Fruit fly (Drosophila melanogaster): ENCODE data around the gene fid.

fid gene

DNA sequence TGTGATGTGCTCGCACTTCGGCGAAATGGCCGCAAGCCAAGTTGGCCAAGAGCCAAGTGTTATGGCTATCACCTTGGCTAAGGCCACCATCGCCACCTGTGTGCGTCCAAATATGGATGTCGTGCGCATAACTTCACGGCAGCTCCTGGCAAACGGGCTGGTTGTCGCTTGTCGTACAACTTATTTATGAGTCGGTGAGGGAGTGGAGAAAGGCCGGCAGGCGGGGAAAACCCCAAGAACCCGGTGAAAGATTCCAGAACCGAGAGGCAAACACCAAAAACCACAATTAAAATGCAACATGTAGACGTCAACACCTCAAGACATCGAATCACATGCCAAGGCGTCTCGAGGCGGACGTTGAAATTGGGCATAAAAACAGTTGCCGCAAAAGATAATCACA lies 42.4 kb downstream of the fid start:
- peak; percentile 13 for TF ChIP-seq pros (GFP tag; optimal IDR thresholded peaks at IDR 0.05)
- TF ChIP-seq CG17385 (GFP tag; optimal IDR thresholded peaks at IDR 0.05) = no peak
- peak; percentile 53 for TF ChIP-seq kni (GFP tag; optimal IDR thresholded peaks at IDR 0.05)
- peak; percentile 14 for TF ChIP-seq HLHmδ (GFP tag; optimal IDR thresholded peaks at IDR 0.05)
- no peak for TF ChIP-seq Atf3 (GFP tag; optimal IDR thresholded peaks at IDR 0.05)
- no peak for TF ChIP-seq CG8944 (GFP tag; optimal IDR thresholded peaks at IDR 0.05)
- peak; percentile 46 for TF ChIP-seq D (optimal IDR thresholded peaks at IDR 0.05)
- TF ChIP-seq D (GFP tag; optimal IDR thresholded peaks at IDR 0.05) = no peak
- no peak for TF ChIP-seq lov (optimal IDR thresholded peaks at IDR 0.05)
- TF ChIP-seq lov (GFP tag; IDR thresholded peaks at IDR 0.05) = 0 out of 3 replicates have a peak, but pooled peaks have one; percentile 30
- 0 out of 2 replicates have a peak, but pooled peaks have one; percentile 29 for TF ChIP-seq Drgx (GFP tag; IDR thresholded peaks at IDR 0.05)
- peak; percentile 11 for TF ChIP-seq Med (GFP tag)

- TF ChIP-seq CG10274 (GFP tag; optimal IDR thresholded peaks at IDR 0.05) (no peak), CrebB (tag; optimal IDR thresholded peaks at IDR 0.05) (no peak), CG17361 (GFP tag; IDR thresholded peaks at IDR 0.05) (peak; percentile 76; the same call in 2 of the 3 replicates), Sox100B (GFP tag; optimal IDR thresholded peaks at IDR 0.05) (peak; percentile 49), CG9876 (GFP tag; optimal IDR thresholded peaks at IDR 0.05) (no peak), gem (tag; optimal IDR thresholded peaks at IDR 0.05) (peak; percentile 78), E2f2 (GFP tag; IDR thresholded peaks at IDR 0.05) (0 out of 2 replicates have a peak, but pooled peaks have one; percentile 11), CG13424 (tag; optimal IDR thresholded peaks at IDR 0.05) (peak; percentile 64), CG6689 (GFP tag; IDR thresholded peaks at IDR 0.05) (peak; percentile 67), CG9727 (GFP tag; optimal IDR thresholded peaks at IDR 0.05) (peak; percentile 47), CG6791 (GFP tag; IDR thresholded peaks at IDR 0.05; ENCODE audit: partially characterized antibody) (no peak), Abd-B (GFP tag; optimal IDR thresholded peaks at IDR 0.05) (peak; percentile 29), Ssrp (tag; optimal IDR thresholded peaks at IDR 0.05) (peak; percentile 54), CG7271 (tag; optimal IDR thresholded peaks at IDR 0.05) (peak; percentile 29), PHDP (tag; optimal IDR thresholded peaks at IDR 0.05) (peak; percentile 52), CG7786 (GFP tag; optimal IDR thresholded peaks at IDR 0.05) (no peak), CG8388 (GFP tag; optimal IDR thresholded peaks at IDR 0.05) (peak; percentile 60), CG8281 (tag; optimal IDR thresholded peaks at IDR 0.05) (no peak), croc (GFP tag; conservative IDR thresholded peaks at IDR 0.05) (no peak), Nf-YA (GFP tag; IDR thresholded peaks at IDR 0.05) (no peak), jumu (GFP tag; optimal IDR thresholded peaks at IDR 0.05) (no peak), CG9437 (GFP tag; optimal IDR thresholded peaks at IDR 0.05) (peak; percentile 34), CG6254 (GFP tag; optimal IDR thresholded peaks at IDR 0.05) (peak; percentile 6), CG17912 (GFP tag; optimal IDR thresholded peaks at IDR 0.05) (no peak), Blimp-1 (GFP tag; optimal IDR thresholded peaks at IDR 0.05) (peak; percentile 78), peb (GFP tag; IDR thresholded peaks at IDR 0.05) (peak; percentile 59; the same call in 1 of the 2 replicates), CG10431 (GFP tag; optimal IDR thresholded peaks at IDR 0.05) (no peak), CG10979 (tag; optimal IDR thresholded peaks at IDR 0.05) (peak; percentile 84), crol (GFP tag; IDR thresholded peaks at IDR 0.05) (peak; percentile 40; the same call in 1 of the 2 replicates), CG2678 (tag; optimal IDR thresholded peaks at IDR 0.05) (peak; percentile 63), CG14710 (tag; optimal IDR thresholded peaks at IDR 0.05) (peak; percentile 67), E2f1 (GFP tag; IDR thresholded peaks at IDR 0.05) (0 out of 2 replicates have a peak, but pooled peaks have one; percentile 10), sens (GFP tag) (peak; percentile 73), CG11504 (tag; optimal IDR thresholded peaks at IDR 0.05) (peak; percentile 48), slbo (GFP tag; IDR thresholded peaks at IDR 0.05) (no peak), nmo (GFP tag; optimal IDR thresholded peaks at IDR 0.05) (peak; percentile 74)
These were observed 43.2 kb downstream of the fid start for dm6 chr3R:26012801-26013663.
